Worm (Caenorhabditis elegans) whole organism, L2 larva: ENCODE results near the gene srd-50.

Experiments
- aly-2 ChIP-seq: fragments of 150-350 bp; optimal IDR thresholded peaks from 2 replicates; lab custom pipeline; 2014; ENCODE audit warnings: missing biosample characterization, missing genetic modification characterization
- nhr-129 ChIP-seq: fragments of 150-350 bp; optimal IDR thresholded peaks from 2 replicates; lab custom pipeline; 2014; ENCODE audit warnings: missing biosample characterization, missing genetic modification characterization
- nhr-21 ChIP-seq: fragments of 150-350 bp; optimal IDR thresholded peaks from 2 replicates; lab custom pipeline; 2014; ENCODE audit warnings: missing biosample characterization, missing genetic modification characterization
- skn-1 ChIP-seq: sonication (generic microtip); optimal IDR thresholded peaks from 2 replicates; lab custom pipeline; 2017; ENCODE audit warnings: missing biosample characterization, missing genetic modification characterization
- unc-62 ChIP-seq: fragments of 150-350 bp; optimal IDR thresholded peaks from 2 replicates; lab custom pipeline; 2014; ENCODE audit warnings: missing biosample characterization, missing genetic modification reagents, missing genetic modification characterization
- zag-1 ChIP-seq: fragments of 150-350 bp; optimal IDR thresholded peaks from 2 replicates; lab custom pipeline; 2014; ENCODE audit warnings: missing biosample characterization, missing genetic modification characterization

ce11 chrX:13462519-13462918 lies 19.1 kb downstream of the srd-50 start, which contains the start of gene F02D10.3:
- TF ChIP-seq skn-1 (tag; lab: Kevin White, UChicago) (no peak), nhr-129 (tag; lab: Kevin White, UChicago) (no peak), nhr-21 (tag; lab: Kevin White, UChicago) (no peak), zag-1 (tag; lab: Kevin White, UChicago) (no peak), unc-62 (GFP tag; lab: Kevin White, UChicago) (no peak), aly-2 (no peak)
